Fruit fly (Drosophila melanogaster) whole organism, prepupa: ENCODE data around the gene superdeath.
A peak's percentile ranks its signal among the peaks of the same experiment; 100 is the strongest.

ENCODE experiments used
- CG1621 ChIP-seq: fragments of 200-800 bp; sonication (Bioruptor generic); optimal IDR thresholded peaks from 3 replicates; lab custom pipeline; 2018; ENCODE audit warnings: missing biosample characterization, mild to moderate bottlenecking, missing genetic modification characterization
- CG3032 ChIP-seq: fragments of 200-800 bp; optimal IDR thresholded peaks from 2 replicates; lab custom pipeline; 2019; ENCODE audit warnings: missing biosample characterization, mild to moderate bottlenecking, missing genetic modification characterization, moderate library complexity
- Hr4 ChIP-seq: fragments of 200-800 bp; sonication (Bioruptor generic); optimal IDR thresholded peaks from 3 replicates; lab custom pipeline; 2016; ENCODE audit warnings: missing biosample characterization, missing genetic modification characterization
- eg ChIP-seq: fragments of 200-800 bp; sonication (Bioruptor generic); IDR thresholded peaks from 3 replicates; pipeline ENCODE4 v1.3.6; 2022; ENCODE audit warnings: missing biosample characterization, missing genetic modification characterization
- svp ChIP-seq: fragments of 200-800 bp; sonication (Bioruptor generic); peaks from one replicate; lab custom pipeline; 2016; ENCODE audit warnings: missing biosample characterization, missing genetic modification characterization

superdeath gene

dm6 chr3R:29190984-29191383 is 52.5 kb downstream of the superdeath start:
- TF ChIP-seq Hr4 (GFP tag; lab: Kevin White, UChicago) (peak; percentile 8), eg (peak; percentile 28; the same call in 1 of the 3 replicates), svp (GFP tag; lab: Kevin White, UChicago) (peak; percentile 45), CG1621 (tag; lab: Kevin White, UChicago) (no peak)
- TF ChIP-seq, all 60 proteins: peak for 3

dm6 chr3R:29194957-29195356 is 56.5 kb downstream of the superdeath start, which contains the start of gene jus:
TSS of gene jus (minus strand) at chr3R:29194994.
- no peak for TF ChIP-seq CG3032 (tag; lab: Kevin White, UChicago)
- TF ChIP-seq svp (GFP tag; lab: Kevin White, UChicago), result peak; percentile 40
